Worm (Caenorhabditis elegans) whole organism, mixed stage, embryonic: Measurements from ENCODE around the gene D1022.9.

Experiments
- blmp-1 ChIP-seq: fragments of 150-350 bp; optimal IDR thresholded peaks from 2 replicates; lab custom pipeline; 2014; ENCODE audit warnings: missing biosample characterization, missing genetic modification characterization
- ceh-39 ChIP-seq: fragments of 150-350 bp; optimal IDR thresholded peaks from 2 replicates; lab custom pipeline; 2014; ENCODE audit warnings: missing biosample characterization, missing genetic modification characterization
- ceh-43 ChIP-seq: fragments of 200-800 bp; sonication (Bioruptor generic); optimal IDR thresholded peaks from 2 replicates; lab custom pipeline; 2018; ENCODE audit warnings: mild to moderate bottlenecking, missing genetic modification characterization, moderate library complexity, missing compliant biosample characterization
- ceh-83 ChIP-seq: fragments of 200-800 bp; sonication (Bioruptor generic); optimal IDR thresholded peaks from 2 replicates; lab custom pipeline; 2018; ENCODE audit warnings: mild to moderate bottlenecking, missing genetic modification characterization, missing compliant biosample characterization
- ces-1 ChIP-seq: fragments of 150-350 bp; optimal IDR thresholded peaks from 2 replicates; lab custom pipeline; 2014; ENCODE audit warnings: missing biosample characterization, missing genetic modification reagents, missing genetic modification characterization
- drap-1 ChIP-seq: fragments of 200-800 bp; sonication (Bioruptor generic); optimal IDR thresholded peaks from 3 replicates; lab custom pipeline; 2018; ENCODE audit warnings: mild to moderate bottlenecking, missing genetic modification characterization, missing compliant biosample characterization
- elt-1 ChIP-seq: sonication (generic microtip); optimal IDR thresholded peaks from 2 replicates; lab custom pipeline; 2017; ENCODE audit warnings: missing genetic modification characterization, mild to moderate bottlenecking, missing compliant biosample characterization, antibody characterized with exemption, moderate library complexity, borderline replicate concordance; ENCODE audit not compliant: insufficient read depth
- elt-3 ChIP-seq: fragments of 150-350 bp; optimal IDR thresholded peaks from 2 replicates; lab custom pipeline; 2014; ENCODE audit warnings: missing biosample characterization, missing genetic modification characterization
- hlh-1 ChIP-seq: fragments of 150-350 bp; optimal IDR thresholded peaks from 2 replicates; lab custom pipeline; 2014; ENCODE audit warnings: missing biosample characterization, missing genetic modification reagents, missing genetic modification characterization
- lin-13 ChIP-seq: fragments of 150-350 bp; optimal IDR thresholded peaks from 2 replicates; lab custom pipeline; 2014; ENCODE audit warnings: missing biosample characterization, missing genetic modification characterization
- lin-32 ChIP-seq: fragments of 200-800 bp; sonication (Bioruptor generic); optimal IDR thresholded peaks from 2 replicates; lab custom pipeline; 2018; ENCODE audit warnings: mild to moderate bottlenecking, missing genetic modification characterization, missing compliant biosample characterization
- mab-5 ChIP-seq: fragments of 150-350 bp; optimal IDR thresholded peaks from 2 replicates; lab custom pipeline; 2014; ENCODE audit warnings: missing biosample characterization, missing genetic modification characterization
- mep-1 ChIP-seq: fragments of 150-350 bp; optimal IDR thresholded peaks from 2 replicates; lab custom pipeline; 2017; ENCODE audit warnings: missing biosample characterization, missing genetic modification reagents, missing genetic modification characterization, inconsistent platforms
- mls-2 ChIP-seq: sonication (generic microtip); optimal IDR thresholded peaks from 2 replicates; lab custom pipeline; 2016; ENCODE audit warnings: mild to moderate bottlenecking, missing genetic modification characterization, moderate library complexity, missing compliant biosample characterization
- nhr-12 ChIP-seq: fragments of 150-350 bp; optimal IDR thresholded peaks from 2 replicates; lab custom pipeline; 2014; ENCODE audit warnings: missing biosample characterization, missing genetic modification characterization
- nhr-2 ChIP-seq: fragments of 150-350 bp; optimal IDR thresholded peaks from 2 replicates; lab custom pipeline; 2014; ENCODE audit warnings: missing biosample characterization, missing genetic modification characterization
- nhr-237 ChIP-seq: fragments of 150-350 bp; optimal IDR thresholded peaks from 2 replicates; lab custom pipeline; 2014; ENCODE audit warnings: missing biosample characterization, missing genetic modification characterization
- sem-2 ChIP-seq: fragments of 200-800 bp; sonication (Bioruptor generic); optimal IDR thresholded peaks from 2 replicates; lab custom pipeline; 2018; ENCODE audit warnings: mild to moderate bottlenecking, missing genetic modification characterization, missing compliant biosample characterization
- snpc-4 ChIP-seq: fragments of 150-350 bp; optimal IDR thresholded peaks from 2 replicates; lab custom pipeline; 2014; ENCODE audit warnings: missing biosample characterization, missing genetic modification characterization
- sptf-1 ChIP-seq: sonication (generic microtip); optimal IDR thresholded peaks from 2 replicates; lab custom pipeline; 2017; ENCODE audit warnings: mild to moderate bottlenecking, missing genetic modification characterization, moderate library complexity, missing compliant biosample characterization
- unc-39 ChIP-seq: fragments of 150-350 bp; optimal IDR thresholded peaks from 2 replicates; lab custom pipeline; 2014; ENCODE audit warnings: missing biosample characterization, missing genetic modification characterization
- unc-62 ChIP-seq: fragments of 150-350 bp; optimal IDR thresholded peaks from 2 replicates; lab custom pipeline; 2014; ENCODE audit warnings: missing biosample characterization, missing genetic modification reagents, missing genetic modification characterization
- zip-8 ChIP-seq: fragments of 150-350 bp; optimal IDR thresholded peaks from 2 replicates; lab custom pipeline; 2014; ENCODE audit warnings: missing biosample characterization, missing genetic modification characterization

Gene D1022.9

ce11 chrII:7469318-7469717 lies 20.2 kb downstream of the D1022.9 start:
- TF ChIP-seq blmp-1 (tag; lab: Kevin White, UChicago) (no peak), sptf-1 (tag; lab: Kevin White, UChicago) (no peak), ces-1 (GFP tag; lab: Kevin White, UChicago) (peak; percentile 57), mab-5 (tag; lab: Kevin White, UChicago) (no peak)

DNA sequence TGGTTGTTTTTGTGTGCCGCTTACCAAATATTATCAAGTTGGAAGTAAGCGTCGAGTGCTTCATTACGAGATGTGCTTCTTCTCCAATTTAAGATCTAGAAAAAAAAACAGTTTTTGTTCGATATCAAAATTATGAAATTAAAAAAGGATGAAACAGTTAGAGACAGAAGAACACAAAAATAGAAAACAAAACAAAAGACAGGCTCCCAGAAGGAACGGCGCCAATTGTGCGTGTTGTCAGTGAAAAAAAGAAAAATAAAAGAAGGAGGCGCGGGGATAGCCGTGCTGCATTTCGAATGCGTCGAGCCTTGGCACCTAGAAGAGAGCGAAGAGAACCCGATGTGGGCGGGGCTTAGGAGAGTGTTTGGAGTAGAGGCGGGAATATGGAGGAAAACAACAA lies 24.0 kb downstream of the D1022.9 start, which contains the start of gene sro-1:
Gene sro-1 (minus strand): TSS at position 101 of the 400 bp plus-strand sequence.
- TF ChIP-seq snpc-4 (no peak), mab-5 (tag; lab: Kevin White, UChicago) (no peak), unc-39 (tag; lab: Kevin White, UChicago) (no peak), ceh-83 (GFP tag; lab: Kevin White, UChicago) (no peak), lin-13 (tag; lab: Kevin White, UChicago) (no peak), mls-2 (tag; lab: Kevin White, UChicago) (no peak), lin-32 (GFP tag; lab: Kevin White, UChicago) (no peak), nhr-2 (no peak), ceh-39 (tag; lab: Kevin White, UChicago) (no peak), nhr-12 (tag; lab: Kevin White, UChicago) (no peak), zip-8 (tag; lab: Kevin White, UChicago) (no peak), sem-2 (GFP tag; lab: Kevin White, UChicago) (no peak), drap-1 (GFP tag; lab: Kevin White, UChicago) (no peak)

ce11 chrII:7459205-7459604 lies 30.3 kb downstream of the D1022.9 start, which contains the start of gene D1022.2:
Gene D1022.2, plus strand, starts transcription at chrII:7459505.
- no peak for TF ChIP-seq ces-1 (GFP tag; lab: Kevin White, UChicago)

- no peak for TF ChIP-seq mls-2 (tag; lab: Kevin White, UChicago)
- TF ChIP-seq mep-1 (tag; lab: Kevin White, UChicago): no peak
- TF ChIP-seq unc-39 (tag; lab: Kevin White, UChicago): no peak
Measured at ce11 chrII:7458706-7459105, 30.8 kb downstream of the D1022.9 start, which contains the start of gene D1022.5. Gene D1022.5, minus strand, starts transcription at chrII:7458806.

ce11 chrII:7457210-7457609 lies 32.3 kb downstream of the D1022.9 start, which contains the start of gene D1022.4:
Gene D1022.4, minus strand, starts transcription at chrII:7457292.
- TF ChIP-seq lin-13 (tag; lab: Kevin White, UChicago) (no peak), nhr-237 (no peak), ceh-83 (GFP tag; lab: Kevin White, UChicago) (no peak), hlh-1 (tag; lab: Kevin White, UChicago) (no peak), mls-2 (tag; lab: Kevin White, UChicago) (no peak), mab-5 (tag; lab: Kevin White, UChicago) (no peak), sptf-1 (tag; lab: Kevin White, UChicago) (no peak)

DNA sequence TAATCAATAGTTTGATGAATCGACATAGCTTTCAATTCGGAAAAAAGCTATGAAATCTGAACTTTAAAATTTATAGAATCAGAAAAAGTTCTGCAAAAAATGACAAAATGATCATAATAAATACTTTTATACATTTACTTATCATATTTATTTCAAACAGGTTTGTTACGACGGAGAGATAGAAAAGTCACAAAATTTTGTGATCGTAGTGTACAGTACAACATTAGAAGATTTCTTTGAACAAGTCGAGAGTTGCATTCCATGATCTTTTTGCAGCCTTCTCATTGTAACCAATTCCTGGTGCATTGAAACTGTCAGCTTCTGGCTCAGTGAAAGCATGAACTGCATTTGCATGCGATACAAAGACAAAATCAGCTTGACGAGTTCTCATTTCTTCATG lies 33.3 kb downstream of the D1022.9 start, which contains the start of gene D1022.3:
Gene D1022.3 (minus strand): TSS at position 101 of the 400 bp plus-strand sequence.
- no peak for TF ChIP-seq elt-3 (tag; lab: Kevin White, UChicago)
- TF ChIP-seq blmp-1 (tag; lab: Kevin White, UChicago): no peak
- no peak for TF ChIP-seq sem-2 (GFP tag; lab: Kevin White, UChicago)
- TF ChIP-seq unc-62 (GFP tag; lab: Kevin White, UChicago): no peak
- no peak for TF ChIP-seq nhr-2
- no peak for TF ChIP-seq nhr-237
- no peak for TF ChIP-seq hlh-1 (tag; lab: Kevin White, UChicago)
- no peak for TF ChIP-seq ceh-43 (GFP tag; lab: Kevin White, UChicago)
- no peak for TF ChIP-seq elt-1 (tag; lab: Kevin White, UChicago)
